Fruit fly (Drosophila melanogaster) whole organism, pupa: ENCODE measurements around the gene cv-c.

Experiments
- CG10348 ChIP-seq: fragments of 200-800 bp; sonication (Bioruptor generic); IDR thresholded peaks from 2 replicates; pipeline ENCODE4 v1.3.6; 2022; ENCODE audit warnings: missing biosample characterization, missing genetic modification characterization
- CG12605 ChIP-seq: fragments of 200-800 bp; sonication (Bioruptor generic); IDR thresholded peaks from 2 replicates; pipeline ENCODE4 v1.3.6; 2022; ENCODE audit warnings: missing biosample characterization, missing genetic modification characterization
- CG13204 ChIP-seq: fragments of 200-800 bp; sonication (Bioruptor generic); optimal IDR thresholded peaks from 2 replicates; lab custom pipeline; 2018; ENCODE audit warnings: missing biosample characterization, mild to moderate bottlenecking, missing genetic modification characterization, moderate library complexity
- CG14655 ChIP-seq: fragments of 200-800 bp; sonication (Bioruptor generic); optimal IDR thresholded peaks from 3 replicates; lab custom pipeline; 2017; ENCODE audit warnings: mild to moderate bottlenecking, missing biosample characterization, missing genetic modification reagents, missing genetic modification characterization
- CG15710 ChIP-seq: fragments of 200-800 bp; sonication (Bioruptor generic); optimal IDR thresholded peaks from 2 replicates; lab custom pipeline; 2018; ENCODE audit warnings: missing biosample characterization, mild to moderate bottlenecking, missing genetic modification characterization, moderate library complexity
- CG17806 ChIP-seq: fragments of 200-800 bp; sonication (Bioruptor generic); optimal IDR thresholded peaks from 2 replicates; lab custom pipeline; 2018; ENCODE audit warnings: missing biosample characterization, mild to moderate bottlenecking, missing genetic modification characterization, moderate library complexity
- CG32121 ChIP-seq: fragments of 200-800 bp; sonication (Bioruptor generic); IDR thresholded peaks from 2 replicates; pipeline ENCODE4 v1.3.6; 2022; ENCODE audit warnings: missing biosample characterization, missing genetic modification characterization
- CG34367 ChIP-seq: fragments of 200-800 bp; sonication (Bioruptor generic); optimal IDR thresholded peaks from 2 replicates; lab custom pipeline; 2018; ENCODE audit warnings: missing biosample characterization, mild to moderate bottlenecking, missing genetic modification characterization
- CG4496 ChIP-seq: fragments of 200-800 bp; sonication (Bioruptor generic); IDR thresholded peaks from 3 replicates; pipeline ENCODE4 v1.3.6; 2022; ENCODE audit warnings: missing biosample characterization, missing genetic modification characterization
- CG8159 ChIP-seq: fragments of 200-800 bp; sonication (Bioruptor generic); optimal IDR thresholded peaks from 3 replicates; lab custom pipeline; 2018; ENCODE audit warnings: missing biosample characterization, mild to moderate bottlenecking, missing genetic modification characterization, moderate library complexity
- CG8301 ChIP-seq: fragments of 200-800 bp; sonication (Bioruptor generic); optimal IDR thresholded peaks from 2 replicates; lab custom pipeline; 2018; ENCODE audit warnings: missing biosample characterization, mild to moderate bottlenecking, missing genetic modification characterization
- CG9948 ChIP-seq: fragments of 200-800 bp; sonication (Bioruptor generic); optimal IDR thresholded peaks from 2 replicates; lab custom pipeline; 2018; ENCODE audit warnings: missing biosample characterization, mild to moderate bottlenecking, missing genetic modification characterization, moderate library complexity
- D1 ChIP-seq: fragments of 200-800 bp; sonication (Bioruptor generic); optimal IDR thresholded peaks from 2 replicates; lab custom pipeline; 2018; ENCODE audit warnings: missing biosample characterization, mild to moderate bottlenecking, missing genetic modification characterization, moderate library complexity
- EcR ChIP-seq: fragments of 200-800 bp; sonication (Bioruptor generic); optimal IDR thresholded peaks from 3 replicates; lab custom pipeline; 2019; ENCODE audit warnings: missing biosample characterization, missing genetic modification characterization, mild to moderate bottlenecking, moderate library complexity, missing genetic modification reagents
- Ets98B ChIP-seq: fragments of 200-800 bp; sonication (Bioruptor generic); IDR thresholded peaks from 2 replicates; pipeline ENCODE4 v1.3.6; 2022; ENCODE audit warnings: missing biosample characterization, missing genetic modification characterization
- Pif1A ChIP-seq: fragments of 200-800 bp; sonication (Bioruptor generic); optimal IDR thresholded peaks from 3 replicates; lab custom pipeline; 2016; ENCODE audit warnings: missing biosample characterization, missing genetic modification characterization
- Pif1B ChIP-seq: fragments of 200-800 bp; sonication (Bioruptor generic); optimal IDR thresholded peaks from 3 replicates; lab custom pipeline; 2016; ENCODE audit warnings: missing biosample characterization, missing genetic modification characterization
- Snoo ChIP-seq: fragments of 200-800 bp; sonication (Bioruptor generic); optimal IDR thresholded peaks from 3 replicates; lab custom pipeline; 2017; ENCODE audit warnings: missing biosample characterization, mild to moderate bottlenecking, missing genetic modification characterization, inconsistent platforms
- fd96Ca ChIP-seq: fragments of 200-800 bp; sonication (Bioruptor generic); IDR thresholded peaks from 3 replicates; pipeline ENCODE4 v1.3.6; 2022; ENCODE audit warnings: missing biosample characterization, missing genetic modification characterization
- gl ChIP-seq: fragments of 200-800 bp; sonication (Bioruptor generic); optimal IDR thresholded peaks from 2 replicates; lab custom pipeline; 2018; ENCODE audit warnings: missing biosample characterization, mild to moderate bottlenecking, missing genetic modification characterization
- rn ChIP-seq: fragments of 200-800 bp; sonication (Bioruptor generic); IDR thresholded peaks from 2 replicates; pipeline ENCODE4 v1.3.6; 2022; ENCODE audit warnings: missing biosample characterization, missing genetic modification characterization

The cv-c gene

DNA sequence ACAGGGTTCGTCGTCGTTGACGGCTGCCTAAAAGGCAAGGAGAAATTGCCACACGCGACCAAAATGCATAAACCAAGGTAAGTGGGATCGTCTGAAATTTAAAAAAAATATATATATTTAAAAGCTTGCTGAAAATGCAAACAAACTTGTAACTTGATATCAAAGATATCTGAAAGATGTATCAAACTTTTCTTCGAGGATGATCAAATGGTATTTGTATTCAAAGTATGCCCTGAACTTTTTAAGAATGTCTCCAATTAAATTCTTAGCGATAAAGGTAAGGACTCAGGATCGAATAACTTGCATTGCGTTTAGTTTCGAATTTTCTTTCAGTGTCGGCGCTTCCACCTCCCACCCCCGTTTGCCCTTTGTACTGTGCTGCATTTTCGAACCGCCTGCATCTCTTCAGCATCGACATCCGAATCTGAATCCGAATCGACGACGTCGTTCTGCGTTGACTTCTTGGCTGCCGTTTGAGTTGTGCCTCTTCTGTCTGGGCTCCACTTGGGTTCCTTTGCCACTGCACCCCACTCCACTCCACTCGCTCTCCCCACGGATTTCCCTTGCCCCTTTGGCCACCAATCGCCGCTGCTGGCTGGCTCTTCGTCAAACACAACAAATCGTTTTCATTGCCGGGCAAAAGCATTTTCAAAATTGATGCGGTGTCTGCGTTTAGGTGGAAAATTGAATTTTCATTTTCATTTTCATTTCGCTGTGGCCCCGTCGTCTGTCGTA is 95.3 kb downstream of the cv-c start:
- TF ChIP-seq CG14655 (peak; percentile 67), gl (tag; lab: Kevin White, UChicago) (no peak), CG8159 (tag; lab: Kevin White, UChicago) (peak; percentile 65), CG10348 (GFP tag; lab: Robert Waterston, UW) (no peak), CG13204 (GFP tag; lab: Kevin White, UChicago) (no peak), Pif1B (GFP tag; lab: Kevin White, UChicago) (peak; percentile 23), Snoo (peak; percentile 29), D1 (tag; lab: Kevin White, UChicago) (no peak), Ets98B (GFP tag; lab: Robert Waterston, UW) (no peak), CG34367 (tag; lab: Kevin White, UChicago) (peak; percentile 13), CG17806 (tag; lab: Kevin White, UChicago) (peak; percentile 44), CG15710 (tag; lab: Kevin White, UChicago) (peak; percentile 50), CG4496 (GFP tag; lab: Robert Waterston, UW) (no peak), CG12605 (no peak), fd96Ca (GFP tag; lab: Robert Waterston, UW) (no peak), Pif1A (GFP tag; lab: Kevin White, UChicago) (peak; percentile 48), EcR (GFP tag; lab: Kevin White, UChicago) (no peak), CG9948 (tag; lab: Kevin White, UChicago) (peak; percentile 49), CG32121 (no peak), rn (no peak), CG8301 (tag; lab: Kevin White, UChicago) (peak; percentile 21)

DNA sequence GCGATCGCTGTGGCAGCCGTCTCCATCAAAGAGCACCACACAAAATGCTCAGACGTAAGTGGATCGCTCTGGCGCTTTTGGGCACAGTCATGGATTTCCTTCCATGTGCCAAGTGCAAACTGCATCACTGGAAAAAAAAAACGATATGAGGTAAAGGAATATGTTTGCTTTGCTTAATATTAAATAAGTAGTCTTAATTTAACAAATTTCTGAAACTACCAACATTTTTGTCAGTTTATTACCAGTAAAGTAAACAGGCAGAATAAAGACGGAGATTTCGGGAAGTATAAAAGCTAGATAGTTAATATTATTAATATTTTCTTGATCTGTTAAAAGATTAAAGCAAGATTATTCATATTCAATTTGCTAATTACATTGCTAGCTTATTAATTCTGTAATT is 97.0 kb downstream of the cv-c start:
- TF ChIP-seq CG12605 (no peak), CG8159 (tag; lab: Kevin White, UChicago) (no peak), CG15710 (tag; lab: Kevin White, UChicago) (peak; percentile 8), Ets98B (GFP tag; lab: Robert Waterston, UW) (no peak), EcR (GFP tag; lab: Kevin White, UChicago) (no peak), CG14655 (peak; percentile 51), fd96Ca (GFP tag; lab: Robert Waterston, UW) (no peak), Pif1A (GFP tag; lab: Kevin White, UChicago) (no peak), CG8301 (tag; lab: Kevin White, UChicago) (peak; percentile 6), CG9948 (tag; lab: Kevin White, UChicago) (peak; percentile 30), CG10348 (GFP tag; lab: Robert Waterston, UW) (no peak), CG17806 (tag; lab: Kevin White, UChicago) (peak; percentile 32), CG13204 (GFP tag; lab: Kevin White, UChicago) (no peak)

DNA sequence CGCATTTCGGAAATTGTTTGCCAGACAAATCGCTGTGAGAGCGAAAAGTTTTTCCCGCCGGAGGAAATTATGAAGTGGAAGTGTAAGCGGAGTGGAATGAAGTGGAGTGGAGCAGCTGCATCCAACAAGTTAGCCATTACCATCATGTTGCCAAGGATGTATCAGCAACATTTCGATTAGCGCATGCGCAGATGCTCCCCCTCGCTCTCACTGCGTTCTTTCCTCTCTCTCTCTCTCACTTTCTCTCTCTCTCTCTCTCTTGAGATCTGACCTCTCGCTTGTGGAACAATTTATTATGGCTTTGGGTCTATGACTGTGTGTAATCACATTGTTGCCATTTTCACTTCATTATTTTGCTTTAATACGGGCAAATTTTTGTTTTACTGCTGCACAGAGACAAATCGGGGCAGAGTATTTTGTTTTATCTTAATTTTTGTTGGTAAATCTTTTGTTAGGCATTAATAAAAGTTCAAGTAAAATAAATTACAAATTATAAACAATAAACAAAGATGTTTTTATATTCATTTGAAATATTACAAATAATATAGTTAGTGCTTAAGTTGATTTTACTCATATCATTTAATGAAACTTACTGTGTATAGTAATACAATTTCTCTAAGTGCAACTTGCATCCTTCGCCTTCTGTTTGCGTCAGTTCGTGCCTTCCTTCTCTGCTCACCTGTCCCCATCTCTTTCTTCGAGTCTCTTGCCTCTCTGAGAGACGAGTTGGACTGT is 99.0 kb downstream of the cv-c start:
- TF ChIP-seq D1 (tag; lab: Kevin White, UChicago) (peak; percentile 91), fd96Ca (GFP tag; lab: Robert Waterston, UW) (no peak), Ets98B (GFP tag; lab: Robert Waterston, UW) (peak; percentile 67), CG4496 (GFP tag; lab: Robert Waterston, UW) (peak; percentile 78), Pif1A (GFP tag; lab: Kevin White, UChicago) (peak; percentile 41), Snoo (peak; percentile 83), CG32121 (peak; percentile 79), CG17806 (tag; lab: Kevin White, UChicago) (peak; percentile 92), CG14655 (peak; percentile 92), EcR (GFP tag; lab: Kevin White, UChicago) (peak; percentile 53), Pif1B (GFP tag; lab: Kevin White, UChicago) (peak; percentile 58), CG15710 (tag; lab: Kevin White, UChicago) (peak; percentile 92), CG10348 (GFP tag; lab: Robert Waterston, UW) (no peak), rn (peak; percentile 50; the same call in 1 of the 2 replicates), gl (tag; lab: Kevin White, UChicago) (peak; percentile 68), CG12605 (peak; percentile 49; the same call in 1 of the 2 replicates), CG13204 (GFP tag; lab: Kevin White, UChicago) (peak; percentile 46), CG34367 (tag; lab: Kevin White, UChicago) (peak; percentile 87), CG9948 (tag; lab: Kevin White, UChicago) (peak; percentile 95), CG8301 (tag; lab: Kevin White, UChicago) (peak; percentile 90), CG8159 (tag; lab: Kevin White, UChicago) (peak; percentile 97)

DNA sequence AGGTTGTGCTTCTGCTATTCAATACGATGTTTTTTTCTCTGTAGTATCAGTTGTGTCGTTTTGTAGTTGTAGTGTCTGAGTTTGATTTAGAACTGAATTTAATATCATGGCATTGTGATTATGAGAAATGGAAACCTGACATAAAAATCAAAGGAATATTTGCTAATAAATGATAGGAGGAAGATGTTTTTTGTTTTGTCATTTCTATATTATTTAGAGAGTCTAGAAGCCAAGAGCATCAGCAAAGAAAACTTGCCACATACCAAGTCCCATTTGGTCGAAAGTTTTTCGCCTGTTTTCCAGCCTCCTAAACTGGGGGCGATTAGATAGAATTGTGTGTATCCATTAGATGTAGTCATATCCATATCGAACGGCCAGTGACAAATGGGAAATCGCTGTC is 99.9 kb downstream of the cv-c start, which contains the start of gene soti:
soti (minus strand) TSS at position 101 of the 400 bp plus-strand sequence.
- TF ChIP-seq D1 (tag; lab: Kevin White, UChicago) (no peak), rn (no peak), CG10348 (GFP tag; lab: Robert Waterston, UW) (no peak), CG12605 (no peak), CG13204 (GFP tag; lab: Kevin White, UChicago) (no peak)

DNA sequence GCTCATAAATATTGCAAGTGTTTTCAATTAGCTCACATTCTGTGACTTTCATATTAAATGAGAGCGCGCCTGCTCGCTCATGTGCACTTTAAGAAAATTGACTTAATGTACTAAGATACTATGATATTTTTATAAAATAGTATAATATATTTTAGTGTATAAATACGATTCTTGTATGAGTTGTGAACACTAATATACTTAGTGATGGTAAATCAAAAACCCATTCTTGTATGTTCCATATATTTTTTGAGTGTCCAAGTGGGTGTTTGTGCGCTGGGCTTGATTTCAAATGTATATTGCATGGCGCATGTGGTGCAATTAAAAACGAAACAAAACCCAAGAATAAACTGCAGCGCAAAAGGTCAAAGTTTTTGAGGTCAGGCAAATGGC is 107.7 kb downstream of the cv-c start:
- TF ChIP-seq CG14655 (peak; percentile 70), CG12605 (peak; percentile 84), CG15710 (tag; lab: Kevin White, UChicago) (peak; percentile 69), Pif1A (GFP tag; lab: Kevin White, UChicago) (peak; percentile 26), Ets98B (GFP tag; lab: Robert Waterston, UW) (peak; percentile 82), gl (tag; lab: Kevin White, UChicago) (no peak), CG10348 (GFP tag; lab: Robert Waterston, UW) (no peak), CG8159 (tag; lab: Kevin White, UChicago) (peak; percentile 73), CG8301 (tag; lab: Kevin White, UChicago) (peak; percentile 74), CG32121 (peak; percentile 83), CG13204 (GFP tag; lab: Kevin White, UChicago) (no peak), fd96Ca (GFP tag; lab: Robert Waterston, UW) (peak; percentile 44; the same call in 1 of the 3 replicates), D1 (tag; lab: Kevin White, UChicago) (peak; percentile 7), CG17806 (tag; lab: Kevin White, UChicago) (peak; percentile 78), rn (peak; percentile 50; the same call in 1 of the 2 replicates), EcR (GFP tag; lab: Kevin White, UChicago) (no peak), Pif1B (GFP tag; lab: Kevin White, UChicago) (peak; percentile 42), CG9948 (tag; lab: Kevin White, UChicago) (peak; percentile 73), CG34367 (tag; lab: Kevin White, UChicago) (peak; percentile 73), CG4496 (GFP tag; lab: Robert Waterston, UW) (peak; percentile 85; the same call in 2 of the 3 replicates), Snoo (peak; percentile 19)
